Fruit fly (Drosophila melanogaster) whole organism, embryonic: Measurements from ENCODE around the gene Gr93a.

Experiments used
- Adf1 ChIP-seq: fragments of 200-800 bp; sonication (Bioruptor generic); IDR thresholded peaks from 2 replicates; pipeline ENCODE4 v1.3.6; 2022; ENCODE audit warnings: missing biosample characterization, missing genetic modification characterization
- CG10543 ChIP-seq: fragments of 200-800 bp; sonication (Bioruptor generic); optimal IDR thresholded peaks from 3 replicates; lab custom pipeline; 2017; ENCODE audit warnings: missing biosample characterization, mild to moderate bottlenecking, missing genetic modification characterization, moderate library complexity
- CG11093 ChIP-seq: fragments of 200-800 bp; sonication (Bioruptor generic); IDR thresholded peaks from 3 replicates; pipeline ENCODE4 v1.3.6; 2022; ENCODE audit warnings: missing biosample characterization, missing genetic modification characterization
- CG12071 ChIP-seq: fragments of 200-800 bp; sonication (Bioruptor generic); optimal IDR thresholded peaks from 3 replicates; lab custom pipeline; 2018; ENCODE audit warnings: missing biosample characterization, mild to moderate bottlenecking, missing genetic modification characterization
- CG17186 ChIP-seq: fragments of 200-800 bp; sonication (Bioruptor generic); optimal IDR thresholded peaks from 3 replicates; lab custom pipeline; 2017; ENCODE audit warnings: missing biosample characterization, missing genetic modification reagents, missing genetic modification characterization
- CG2202 ChIP-seq: fragments of 200-800 bp; sonication (Bioruptor generic); optimal IDR thresholded peaks from 2 replicates; lab custom pipeline; 2018; ENCODE audit warnings: missing biosample characterization, mild to moderate bottlenecking, missing genetic modification characterization
- CG2889 ChIP-seq: fragments of 200-800 bp; sonication (Bioruptor generic); IDR thresholded peaks from 3 replicates; pipeline ENCODE4 v1.3.6; 2022; ENCODE audit warnings: missing biosample characterization, missing genetic modification characterization
- CG30020 ChIP-seq: fragments of 200-800 bp; optimal IDR thresholded peaks from 2 replicates; lab custom pipeline; 2019; ENCODE audit warnings: missing biosample characterization, mild to moderate bottlenecking, missing genetic modification characterization, moderate library complexity
- CG31224 ChIP-seq: fragments of 200-800 bp; sonication (Bioruptor generic); IDR thresholded peaks from 2 replicates; pipeline ENCODE4 v1.3.6; 2022; ENCODE audit warnings: missing biosample characterization, missing genetic modification characterization
- CG3163 ChIP-seq: fragments of 200-800 bp; sonication (Bioruptor generic); optimal IDR thresholded peaks from 3 replicates; lab custom pipeline; 2016; ENCODE audit warnings: missing biosample characterization, missing genetic modification characterization
- CG3281 ChIP-seq: fragments of 200-800 bp; sonication (Bioruptor generic); optimal IDR thresholded peaks from 3 replicates; lab custom pipeline; 2017; ENCODE audit warnings: missing biosample characterization, mild to moderate bottlenecking, missing genetic modification characterization
- CG3838 ChIP-seq: fragments of 200-800 bp; sonication (Bioruptor generic); optimal IDR thresholded peaks from 3 replicates; lab custom pipeline; 2016; ENCODE audit warnings: missing biosample characterization, missing genetic modification characterization
- CG7786 ChIP-seq: fragments of 200-800 bp; sonication (Bioruptor generic); optimal IDR thresholded peaks from 2 replicates; lab custom pipeline; 2016; ENCODE audit warnings: missing biosample characterization, missing genetic modification characterization
- CG8281 ChIP-seq: fragments of 200-800 bp; sonication (Bioruptor generic); optimal IDR thresholded peaks from 2 replicates; lab custom pipeline; 2018; ENCODE audit warnings: missing biosample characterization, mild to moderate bottlenecking, missing genetic modification characterization, moderate library complexity
- CG9876 ChIP-seq: fragments of 200-800 bp; sonication (Bioruptor generic); optimal IDR thresholded peaks from 2 replicates; lab custom pipeline; 2016; ENCODE audit warnings: missing biosample characterization, missing genetic modification characterization
- CoRest ChIP-seq: fragments of 200-800 bp; sonication (Bioruptor generic); optimal IDR thresholded peaks from 3 replicates; lab custom pipeline; 2018; ENCODE audit warnings: missing biosample characterization, mild to moderate bottlenecking, missing genetic modification characterization, moderate library complexity
- Dip3 ChIP-seq: fragments of 200-800 bp; sonication (Bioruptor generic); optimal IDR thresholded peaks from 3 replicates; lab custom pipeline; 2016; ENCODE audit warnings: missing biosample characterization, missing genetic modification characterization
- Doc3 ChIP-seq: fragments of 200-800 bp; sonication (Bioruptor generic); IDR thresholded peaks from 3 replicates; pipeline ENCODE4 v1.3.6; 2022; ENCODE audit warnings: missing biosample characterization, missing genetic modification characterization; ENCODE audit not compliant: partially characterized antibody
- E2f2 ChIP-seq: fragments of 200-800 bp; sonication (Bioruptor generic); IDR thresholded peaks from 2 replicates; pipeline ENCODE4 v1.3.6; 2022; ENCODE audit warnings: missing biosample characterization, missing genetic modification characterization
- ERR ChIP-seq: fragments of 200-800 bp; sonication (Bioruptor generic); optimal IDR thresholded peaks from 2 replicates; lab custom pipeline; 2016; ENCODE audit warnings: missing biosample characterization, missing genetic modification characterization
- Fer3 ChIP-seq: fragments of 200-800 bp; sonication (Bioruptor generic); optimal IDR thresholded peaks from 2 replicates; lab custom pipeline; 2018; ENCODE audit warnings: missing biosample characterization, mild to moderate bottlenecking, missing genetic modification characterization, moderate library complexity
- HmgD ChIP-seq: fragments of 200-800 bp; sonication (Bioruptor generic); optimal IDR thresholded peaks from 3 replicates; lab custom pipeline; 2016; ENCODE audit warnings: missing biosample characterization, missing genetic modification characterization
- Hr51 ChIP-seq, 2 experiments: fragments of 200-800 bp; sonication (Bioruptor generic); optimal IDR thresholded peaks; 2 replicates in 1 of 2; 3 replicates in 1 of 2; lab custom pipeline; 2016 to 2018; ENCODE audit warnings: missing biosample characterization in 2 of 2, missing genetic modification characterization in 2 of 2, mild to moderate bottlenecking in 1 of 2, moderate library complexity in 1 of 2
- MTF-1 ChIP-seq: fragments of 200-800 bp; sonication (Bioruptor generic); optimal IDR thresholded peaks from 2 replicates; lab custom pipeline; 2018; ENCODE audit warnings: missing biosample characterization, mild to moderate bottlenecking, missing genetic modification characterization, borderline replicate concordance
- Mrtf ChIP-seq: fragments of 200-800 bp; sonication (Bioruptor generic); IDR thresholded peaks from 3 replicates; pipeline ENCODE4 v1.3.6; 2022; ENCODE audit warnings: missing biosample characterization, missing genetic modification characterization
- Nf-YB ChIP-seq: fragments of 200-800 bp; sonication (Bioruptor generic); optimal IDR thresholded peaks from 3 replicates; lab custom pipeline; 2019; ENCODE audit warnings: missing biosample characterization, mild to moderate bottlenecking, missing genetic modification characterization, moderate library complexity
- Opbp ChIP-seq: fragments of 200-800 bp; sonication (Bioruptor generic); IDR thresholded peaks from 3 replicates; pipeline ENCODE4 v1.3.6; 2022; ENCODE audit warnings: missing biosample characterization, missing genetic modification characterization; ENCODE audit not compliant: partially characterized antibody
- Optix ChIP-seq: fragments of 200-800 bp; sonication (Bioruptor generic); IDR thresholded peaks from 3 replicates; pipeline ENCODE4 v1.3.6; 2022; ENCODE audit warnings: missing biosample characterization, missing genetic modification characterization
- ac ChIP-seq: fragments of 200-800 bp; sonication (Bioruptor generic); optimal IDR thresholded peaks from 3 replicates; lab custom pipeline; 2017; ENCODE audit warnings: missing biosample characterization, mild to moderate bottlenecking, missing genetic modification characterization
- aop ChIP-seq: fragments of 200-800 bp; sonication (Bioruptor generic); IDR thresholded peaks from 2 replicates; pipeline ENCODE4 v1.3.6; 2022; ENCODE audit warnings: missing biosample characterization, missing genetic modification characterization
- az2 ChIP-seq: fragments of 200-800 bp; sonication (Bioruptor generic); optimal IDR thresholded peaks from 3 replicates; lab custom pipeline; 2016; ENCODE audit warnings: missing biosample characterization, missing genetic modification characterization
- bab2 ChIP-seq: fragments of 200-800 bp; sonication (Bioruptor generic); optimal IDR thresholded peaks from 2 replicates; lab custom pipeline; 2016; ENCODE audit warnings: missing biosample characterization, missing genetic modification characterization
- disco-r ChIP-seq: fragments of 200-800 bp; sonication (Bioruptor generic); optimal IDR thresholded peaks from 2 replicates; lab custom pipeline; 2016; ENCODE audit warnings: missing biosample characterization, missing genetic modification characterization
- dysf ChIP-seq: fragments of 200-800 bp; sonication (Bioruptor generic); IDR thresholded peaks from 3 replicates; pipeline ENCODE4 v1.3.6; 2022; ENCODE audit warnings: missing biosample characterization, missing genetic modification characterization
- eve ChIP-seq, 2 experiments: fragments of >200 bp; optimal IDR thresholded peaks; 2 replicates each; lab custom pipeline; 2017; ENCODE audit warnings: missing biosample characterization in 2 of 2, missing genetic modification characterization in 2 of 2
- fd3F ChIP-seq: fragments of 200-800 bp; sonication (Bioruptor generic); optimal IDR thresholded peaks from 2 replicates; lab custom pipeline; 2018; ENCODE audit warnings: missing biosample characterization, mild to moderate bottlenecking, missing genetic modification characterization, moderate library complexity
- gce ChIP-seq: fragments of 200-800 bp; sonication (Bioruptor generic); IDR thresholded peaks from 3 replicates; pipeline ENCODE4 v1.3.6; 2022; ENCODE audit warnings: missing biosample characterization, missing genetic modification characterization
- gsb ChIP-seq: fragments of 200-800 bp; sonication (Bioruptor generic); IDR thresholded peaks from 2 replicates; pipeline ENCODE4 v1.3.6; 2022; ENCODE audit warnings: missing biosample characterization, missing genetic modification characterization
- gsb-n ChIP-seq: fragments of 200-800 bp; sonication (Bioruptor generic); optimal IDR thresholded peaks from 3 replicates; lab custom pipeline; 2018; ENCODE audit warnings: missing biosample characterization, mild to moderate bottlenecking, missing genetic modification characterization
- jing ChIP-seq: fragments of 200-800 bp; sonication (Bioruptor generic); optimal IDR thresholded peaks from 2 replicates; lab custom pipeline; 2018; ENCODE audit warnings: missing biosample characterization, mild to moderate bottlenecking, missing genetic modification characterization
- kay ChIP-seq: fragments of 200-800 bp; sonication (Bioruptor generic); optimal IDR thresholded peaks from 2 replicates; lab custom pipeline; 2016; ENCODE audit warnings: missing biosample characterization, missing genetic modification characterization
- ken ChIP-seq: fragments of 200-800 bp; sonication (Bioruptor generic); IDR thresholded peaks from 3 replicates; pipeline ENCODE4 v1.3.6; 2022; ENCODE audit warnings: missing biosample characterization, missing genetic modification characterization
- lbe ChIP-seq: fragments of 200-800 bp; sonication (Bioruptor generic); optimal IDR thresholded peaks from 2 replicates; lab custom pipeline; 2016; ENCODE audit warnings: missing biosample characterization, mild to moderate bottlenecking, missing genetic modification characterization
- nmo ChIP-seq: fragments of 200-800 bp; sonication (Bioruptor generic); optimal IDR thresholded peaks from 2 replicates; lab custom pipeline; 2018; ENCODE audit warnings: missing biosample characterization, mild to moderate bottlenecking, missing genetic modification characterization, moderate library complexity
- pb ChIP-seq: fragments of 200-800 bp; sonication (Bioruptor generic); optimal IDR thresholded peaks from 3 replicates; lab custom pipeline; 2016; ENCODE audit warnings: missing biosample characterization, missing genetic modification characterization
- pzg ChIP-seq: fragments of 200-800 bp; sonication (Bioruptor generic); optimal IDR thresholded peaks from 3 replicates; lab custom pipeline; 2018; ENCODE audit warnings: missing biosample characterization, mild to moderate bottlenecking, missing genetic modification characterization, moderate library complexity
- run ChIP-seq: fragments of 200-800 bp; sonication (Bioruptor generic); optimal IDR thresholded peaks from 3 replicates; lab custom pipeline; 2018; ENCODE audit warnings: missing biosample characterization, mild to moderate bottlenecking, missing genetic modification characterization
- sd ChIP-seq: fragments of 200-800 bp; sonication (Bioruptor generic); optimal IDR thresholded peaks from 3 replicates; lab custom pipeline; 2018; ENCODE audit warnings: missing biosample characterization, mild to moderate bottlenecking, missing genetic modification characterization, moderate library complexity
- so ChIP-seq: fragments of 200-800 bp; sonication (Bioruptor generic); IDR thresholded peaks from 3 replicates; pipeline ENCODE4 v1.3.6; 2022; ENCODE audit warnings: missing biosample characterization, missing genetic modification characterization
- stwl ChIP-seq: fragments of 200-800 bp; sonication (Bioruptor generic); optimal IDR thresholded peaks from 3 replicates; lab custom pipeline; 2018; ENCODE audit warnings: missing biosample characterization, mild to moderate bottlenecking, missing genetic modification characterization, moderate library complexity
- tll ChIP-seq, 2 experiments: fragments of 200-800 bp in 1 of 2; fragments of >200 bp in 1 of 2; sonication (Bioruptor generic) in 1 of 2; optimal IDR thresholded peaks; 2 replicates each; lab custom pipeline; 2017 to 2019; ENCODE audit warnings: missing biosample characterization in 2 of 2, missing genetic modification characterization in 2 of 2, mild to moderate bottlenecking in 1 of 2, moderate library complexity in 1 of 2
- toy ChIP-seq: fragments of 200-800 bp; sonication (Bioruptor generic); IDR thresholded peaks from 2 replicates; pipeline ENCODE4 v1.3.6; 2022; ENCODE audit warnings: missing biosample characterization, missing genetic modification characterization

Gr93a gene

DNA sequence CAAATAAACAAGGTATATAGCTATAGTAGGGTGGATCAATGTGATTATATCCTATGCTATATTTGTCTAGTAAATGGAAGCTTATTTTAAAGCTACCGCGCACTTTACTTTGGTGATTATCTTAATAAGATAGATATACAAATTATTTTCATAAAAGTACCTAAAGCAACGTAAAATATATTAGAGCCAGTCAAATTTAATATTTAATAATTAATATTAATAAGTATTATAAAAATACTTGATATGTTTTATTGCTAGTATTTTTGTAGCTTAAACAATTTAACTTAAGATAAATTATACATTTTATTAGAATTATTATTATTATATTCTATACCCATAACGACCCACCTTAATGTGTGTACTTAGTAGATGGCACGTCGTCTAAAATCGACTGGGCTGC is 7.3 kb downstream of the Gr93a start (continued):
- TF ChIP-seq lbe (GFP tag; lab: Kevin White, UChicago) (no peak), nmo (GFP tag; lab: Kevin White, UChicago) (peak; percentile 20), jing (no peak), gsb-n (tag; lab: Kevin White, UChicago) (peak; percentile 13), Mrtf (GFP tag; lab: Robert Waterston, UW) (no peak), ac (GFP tag; lab: Kevin White, UChicago) (no peak), CG2202 (no peak), disco-r (no peak), E2f2 (no peak), dysf (GFP tag; lab: Robert Waterston, UW) (no peak), CG7786 (GFP tag; lab: Kevin White, UChicago) (no peak), MTF-1 (no peak), CG8281 (tag; lab: Kevin White, UChicago) (no peak), fd3F (GFP tag; lab: Kevin White, UChicago) (no peak), Nf-YB (GFP tag; lab: Kevin White, UChicago) (no peak), CG3838 (GFP tag; lab: Kevin White, UChicago) (no peak), HmgD (no peak), kay (GFP tag; lab: Kevin White, UChicago) (no peak), Adf1 (GFP tag; lab: Robert Waterston, UW) (no peak), CG2889 (GFP tag; lab: Robert Waterston, UW) (no peak), toy (GFP tag; lab: Robert Waterston, UW) (no peak), eve (GFP tag; optimal IDR thresholded peaks at IDR 0.05; lab: Kevin White, UChicago) (no peak), CG3281 (GFP tag; lab: Kevin White, UChicago) (peak; percentile 54), aop (GFP tag; lab: Robert Waterston, UW) (no peak), run (no peak), tll (GFP tag; optimal IDR thresholded peaks at IDR 0.05; lab: Kevin White, UChicago) (no peak), so (no peak), bab2 (GFP tag; lab: Kevin White, UChicago) (no peak), sd (tag; lab: Kevin White, UChicago) (no peak), Opbp (GFP tag; lab: Robert Waterston, UW) (no peak), CG30020 (tag; lab: Kevin White, UChicago) (no peak), Optix (GFP tag; lab: Robert Waterston, UW) (no peak), CoRest (tag; lab: Kevin White, UChicago) (peak; percentile 50), Doc3 (GFP tag; lab: Robert Waterston, UW) (no peak), CG12071 (no peak), ERR (GFP tag; lab: Kevin White, UChicago) (no peak), az2 (GFP tag; lab: Kevin White, UChicago) (no peak), pzg (GFP tag; lab: Kevin White, UChicago) (no peak), stwl (no peak), CG9876 (GFP tag; lab: Kevin White, UChicago) (no peak), ken (GFP tag; lab: Robert Waterston, UW) (no peak), CG3163 (GFP tag; lab: Kevin White, UChicago) (no peak), CG10543 (no peak), Fer3 (tag; lab: Kevin White, UChicago) (no peak), CG11093 (GFP tag; lab: Robert Waterston, UW) (no peak), gsb (GFP tag; lab: Robert Waterston, UW) (no peak), Hr51 (GFP tag; optimal IDR thresholded peaks at IDR 0.05; lab: Kevin White, UChicago) (peak in 1 of 2 experiments; percentile 73), Dip3 (GFP tag; lab: Kevin White, UChicago) (no peak), pb (GFP tag; lab: Kevin White, UChicago) (no peak), CG31224 (GFP tag; lab: Robert Waterston, UW) (no peak), CG17186 (GFP tag; lab: Kevin White, UChicago) (no peak), gce (GFP tag; lab: Robert Waterston, UW) (no peak)
